Fruit fly (Drosophila melanogaster): ENCODE results near the gene CG42394.

DNA sequence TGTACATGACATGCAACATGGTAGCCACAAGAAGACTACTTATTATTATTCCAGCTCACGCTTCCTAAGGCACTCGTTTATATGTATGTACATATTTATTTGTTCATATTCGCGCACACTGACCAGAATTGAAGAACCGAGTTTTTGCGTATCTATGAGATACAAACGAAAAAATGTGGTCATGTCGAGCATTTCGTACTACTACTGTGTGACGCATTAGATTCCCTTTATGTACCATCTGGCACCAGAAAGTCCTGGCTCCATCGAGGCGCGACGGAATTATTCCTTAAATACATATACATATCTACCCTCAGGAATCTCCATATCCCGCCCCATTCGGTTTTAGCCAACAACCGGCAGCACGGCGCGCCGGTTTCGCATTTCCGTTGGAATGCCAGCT is 1.0 kb downstream of the CG42394 start:
- TF ChIP-seq CTCF (optimal IDR thresholded peaks at IDR 0.05): no peak
- no peak for TF ChIP-seq CG8478 (optimal IDR thresholded peaks at IDR 0.05)
